Worm (Caenorhabditis elegans): Measurements from ENCODE around the gene mdh-2.

mdh-2 gene

ce11 chrIII:6604317-6604716, 3.6 kb downstream of the mdh-2 start (continued):
- TF ChIP-seq lsy-2 (tag; optimal IDR thresholded peaks at IDR 0.05), result peak in 1 of 2 experiments; percentile 19
- no peak for TF ChIP-seq ctbp-1 (GFP tag; IDR thresholded peaks at IDR 0.05)
- peak; percentile 43 for TF ChIP-seq dve-1 (tag; optimal IDR thresholded peaks at IDR 0.05; ENCODE audit: insufficient read depth)
- TF ChIP-seq nhr-41 (GFP tag; IDR thresholded peaks at IDR 0.05), result no peak
- no peak for TF ChIP-seq aly-2 (tag; optimal IDR thresholded peaks at IDR 0.05)
- TF ChIP-seq nhr-6 (tag; optimal IDR thresholded peaks at IDR 0.05), result no peak
- TF ChIP-seq F37D6.2 (tag; optimal IDR thresholded peaks at IDR 0.05), result no peak
- peak; percentile 20 for TF ChIP-seq dpl-1 (GFP tag; optimal IDR thresholded peaks at IDR 0.05)
- no peak for TF ChIP-seq nhr-42 (GFP tag; IDR thresholded peaks at IDR 0.05)
- TF ChIP-seq nhr-28 (tag; optimal IDR thresholded peaks at IDR 0.05), result peak; percentile 46
- TF ChIP-seq dmd-9 (GFP tag; IDR thresholded peaks at IDR 0.05), result no peak
- no peak for TF ChIP-seq F44E2.7 (GFP tag; IDR thresholded peaks at IDR 0.05)
- TF ChIP-seq zag-1 (tag; optimal IDR thresholded peaks at IDR 0.05), result no peak
- no peak for TF ChIP-seq Y75B8A.6 (GFP tag; IDR thresholded peaks at IDR 0.05)
- no peak for TF ChIP-seq egl-43 (GFP tag; IDR thresholded peaks at IDR 0.05)
- TF ChIP-seq fkh-10 (GFP tag; optimal IDR thresholded peaks at IDR 0.05), result no peak
- TF ChIP-seq vab-7 (GFP tag; IDR thresholded peaks at IDR 0.05), result no peak
- no peak for TF ChIP-seq saeg-2 (GFP tag; IDR thresholded peaks at IDR 0.05)
- no peak for TF ChIP-seq lin-1 (GFP tag; IDR thresholded peaks at IDR 0.05)
- no peak for TF ChIP-seq pha-4 (GFP tag; IDR thresholded peaks at IDR 0.05)
- TF ChIP-seq pha-4 (tag; optimal IDR thresholded peaks at IDR 0.05), result no peak
- TF ChIP-seq daf-12 (tag; optimal IDR thresholded peaks at IDR 0.05), result no peak

- TF ChIP-seq nhr-42 (GFP tag; IDR thresholded peaks at IDR 0.05) (0 out of 2 replicates have a peak, but pooled peaks have one; percentile 28), lin-38 (GFP tag; IDR thresholded peaks at IDR 0.05) (no peak), T26A8.4 (GFP tag; IDR thresholded peaks at IDR 0.05) (no peak), dve-1 (tag; optimal IDR thresholded peaks at IDR 0.05; ENCODE audit: insufficient read depth) (peak; percentile 26), ztf-7 (tag; optimal IDR thresholded peaks at IDR 0.05) (no peak), jun-1 (tag; optimal IDR thresholded peaks at IDR 0.05) (no peak), aha-1 (tag) (no peak), hlh-30 (tag; optimal IDR thresholded peaks at IDR 0.05; ENCODE audit: insufficient read depth) (peak; percentile 82), nhr-6 (tag; optimal IDR thresholded peaks at IDR 0.05) (peak; percentile 37)
Measured at ce11 chrIII:6603185-6603584, 4.7 kb downstream of the mdh-2 start.

- TF ChIP-seq zip-11 (GFP tag; IDR thresholded peaks at IDR 0.05) (no peak), arid-1 (GFP tag; conservative IDR thresholded peaks at IDR 0.05) (no peak), lin-13 (GFP tag; optimal IDR thresholded peaks at IDR 0.05) (no peak), ZK337.2 (GFP tag; IDR thresholded peaks at IDR 0.05) (no peak), fkh-10 (GFP tag; optimal IDR thresholded peaks at IDR 0.05) (no peak), pha-4 (GFP tag; IDR thresholded peaks at IDR 0.05) (no peak), pha-4 (tag; optimal IDR thresholded peaks at IDR 0.05) (no peak), lim-7 (GFP tag; IDR thresholded peaks at IDR 0.05) (no peak)
Measured at ce11 chrIII:6601073-6601472, 6.8 kb downstream of the mdh-2 start, which contains the start of gene let-765. Gene let-765 (minus strand): TSS chrIII:6601173.

ce11 chrIII:6594069-6594468, 13.8 kb downstream of the mdh-2 start:
- TF ChIP-seq hif-1 (tag; optimal IDR thresholded peaks at IDR 0.05), result no peak
- peak in 1 of 2 experiments; percentile 71 for TF ChIP-seq unc-62 (GFP tag; optimal IDR thresholded peaks at IDR 0.05 in 1 of 2)
- no peak for TF ChIP-seq unc-62 (tag; optimal IDR thresholded peaks at IDR 0.05)
- peak; percentile 69 for TF ChIP-seq aha-1 (tag)

Measured in whole organism, L4 larva.